Fruit fly (Drosophila melanogaster) whole organism, embryonic: ENCODE results near the gene Jhbp1.

Experiments used
- Aef1 ChIP-seq: fragments of 200-800 bp; sonication (Bioruptor generic); IDR thresholded peaks from 3 replicates; pipeline ENCODE4 v1.3.6; 2022; ENCODE audit warnings: missing biosample characterization, missing genetic modification characterization
- CG10959 ChIP-seq: fragments of 200-800 bp; sonication (Bioruptor generic); IDR thresholded peaks from 2 replicates; pipeline ENCODE4 v1.3.6; 2022; ENCODE audit warnings: missing biosample characterization, missing genetic modification characterization
- CG11456 ChIP-seq: fragments of 200-800 bp; sonication (Bioruptor generic); IDR thresholded peaks from 3 replicates; pipeline ENCODE4 v1.3.6; 2022; ENCODE audit warnings: missing biosample characterization, missing genetic modification characterization
- CG11696 ChIP-seq: fragments of 200-800 bp; sonication (Bioruptor generic); IDR thresholded peaks from 2 replicates; pipeline ENCODE4 v1.3.6; 2022; ENCODE audit warnings: missing biosample characterization, missing genetic modification characterization
- CG12236 ChIP-seq: fragments of 200-800 bp; sonication (Bioruptor generic); optimal IDR thresholded peaks from 2 replicates; lab custom pipeline; 2016; ENCODE audit warnings: missing biosample characterization, missing genetic modification characterization
- CG13123 ChIP-seq: fragments of 200-800 bp; sonication (Bioruptor generic); optimal IDR thresholded peaks from 2 replicates; lab custom pipeline; 2016; ENCODE audit warnings: missing biosample characterization, missing genetic modification characterization
- CG13296 ChIP-seq: fragments of 200-800 bp; sonication (Bioruptor generic); optimal IDR thresholded peaks from 3 replicates; lab custom pipeline; 2018; ENCODE audit warnings: missing biosample characterization, mild to moderate bottlenecking, missing genetic modification characterization
- CG14014 ChIP-seq: fragments of 200-800 bp; sonication (Bioruptor generic); IDR thresholded peaks from 2 replicates; pipeline ENCODE4 v1.3.6; 2022; ENCODE audit warnings: missing biosample characterization, missing genetic modification characterization
- CG16863 ChIP-seq: fragments of 200-800 bp; sonication (Bioruptor generic); optimal IDR thresholded peaks from 3 replicates; lab custom pipeline; 2016; ENCODE audit warnings: missing biosample characterization, missing genetic modification characterization
- CG18262 ChIP-seq: fragments of 200-800 bp; optimal IDR thresholded peaks from 3 replicates; lab custom pipeline; 2019; ENCODE audit warnings: missing biosample characterization, mild to moderate bottlenecking, missing genetic modification characterization, moderate library complexity
- CG1832 ChIP-seq: fragments of 200-800 bp; sonication (Bioruptor generic); optimal IDR thresholded peaks from 2 replicates; lab custom pipeline; 2017; ENCODE audit warnings: missing biosample characterization, mild to moderate bottlenecking, missing genetic modification characterization, inconsistent platforms
- CG2129 ChIP-seq: fragments of 200-800 bp; sonication (Bioruptor generic); IDR thresholded peaks from 2 replicates; pipeline ENCODE4 v1.3.6; 2022; ENCODE audit warnings: missing biosample characterization, missing genetic modification characterization; ENCODE audit not compliant: partially characterized antibody
- CG2712 ChIP-seq: fragments of 200-800 bp; optimal IDR thresholded peaks from 3 replicates; lab custom pipeline; 2019; ENCODE audit warnings: missing biosample characterization, mild to moderate bottlenecking, missing genetic modification characterization, moderate library complexity
- CG32767 ChIP-seq: fragments of 200-800 bp; sonication (Bioruptor generic); IDR thresholded peaks from 2 replicates; pipeline ENCODE4 v1.3.6; 2022; ENCODE audit warnings: missing biosample characterization, missing genetic modification characterization
- CG3726 ChIP-seq: fragments of 200-800 bp; sonication (Bioruptor generic); IDR thresholded peaks from 3 replicates; pipeline ENCODE4, ENCODE4 v1.3.6; 2022; ENCODE audit warnings: missing biosample characterization, missing genetic modification characterization
- CG4404 ChIP-seq: fragments of 200-800 bp; sonication (Bioruptor generic); IDR thresholded peaks from 2 replicates; pipeline ENCODE4 v1.3.6; 2022; ENCODE audit warnings: missing biosample characterization, missing genetic modification characterization
- CG5245 ChIP-seq: fragments of 200-800 bp; sonication (Bioruptor generic); optimal IDR thresholded peaks from 3 replicates; lab custom pipeline; 2016; ENCODE audit warnings: missing biosample characterization, missing genetic modification characterization
- CG7357 ChIP-seq: fragments of 200-800 bp; sonication (Bioruptor generic); IDR thresholded peaks from 3 replicates; pipeline ENCODE4 v1.3.6; 2022; ENCODE audit warnings: missing biosample characterization, missing genetic modification characterization
- CG7987 ChIP-seq: fragments of 200-800 bp; sonication (Bioruptor generic); optimal IDR thresholded peaks from 2 replicates; lab custom pipeline; 2018; ENCODE audit warnings: missing biosample characterization, mild to moderate bottlenecking, missing genetic modification characterization, moderate library complexity
- CG8765 ChIP-seq: fragments of 200-800 bp; sonication (Bioruptor generic); IDR thresholded peaks from 2 replicates; pipeline ENCODE4 v1.3.6; 2022; ENCODE audit warnings: missing biosample characterization, missing genetic modification characterization
- CG9609 ChIP-seq: fragments of 200-800 bp; sonication (Bioruptor generic); optimal IDR thresholded peaks from 3 replicates; lab custom pipeline; 2016; ENCODE audit warnings: missing biosample characterization, missing genetic modification characterization
- CkIIα-i1 ChIP-seq: fragments of 200-800 bp; sonication (Bioruptor generic); IDR thresholded peaks from 2 replicates; pipeline ENCODE4 v1.3.6; 2022; ENCODE audit warnings: missing biosample characterization, missing genetic modification characterization
- CoRest ChIP-seq: fragments of 200-800 bp; sonication (Bioruptor generic); optimal IDR thresholded peaks from 3 replicates; lab custom pipeline; 2018; ENCODE audit warnings: missing biosample characterization, mild to moderate bottlenecking, missing genetic modification characterization, moderate library complexity
- Mes4 ChIP-seq: fragments of 200-800 bp; sonication (Bioruptor generic); optimal IDR thresholded peaks from 2 replicates; lab custom pipeline; 2016; ENCODE audit warnings: missing biosample characterization, missing genetic modification characterization
- Tbp ChIP-seq: fragments of >200 bp; optimal IDR thresholded peaks from 2 replicates; lab custom pipeline; 2018; ENCODE audit warnings: missing biosample characterization, missing genetic modification characterization
- Usf ChIP-seq: fragments of 200-800 bp; sonication (Bioruptor generic); optimal IDR thresholded peaks from 2 replicates; lab custom pipeline; 2017; ENCODE audit warnings: missing genotype, missing biosample characterization, missing genetic modification characterization
- Vsx1 ChIP-seq: fragments of 200-800 bp; sonication (Bioruptor generic); optimal IDR thresholded peaks from 2 replicates; lab custom pipeline; 2017; ENCODE audit warnings: missing biosample characterization, mild to moderate bottlenecking, missing genetic modification characterization, missing genetic modification reagents
- al ChIP-seq: fragments of 200-800 bp; sonication (Bioruptor generic); IDR thresholded peaks from 2 replicates; pipeline ENCODE4 v1.3.6; 2022; ENCODE audit warnings: missing biosample characterization, missing genetic modification characterization
- amos ChIP-seq: fragments of 200-800 bp; sonication (Bioruptor generic); IDR thresholded peaks from 2 replicates; pipeline ENCODE4 v1.3.6; 2022; ENCODE audit warnings: missing biosample characterization, missing genetic modification characterization; ENCODE audit not compliant: partially characterized antibody
- ap ChIP-seq: fragments of 200-800 bp; sonication (Bioruptor generic); IDR thresholded peaks from 2 replicates; pipeline ENCODE4 v1.3.6; 2022; ENCODE audit warnings: missing biosample characterization, missing genetic modification characterization
- bbx ChIP-seq: fragments of 200-800 bp; sonication (Bioruptor generic); IDR thresholded peaks from 2 replicates; pipeline ENCODE4 v1.3.6; 2022; ENCODE audit warnings: missing biosample characterization, missing genetic modification characterization; ENCODE audit not compliant: partially characterized antibody
- bcd ChIP-seq: fragments of 200-800 bp; sonication (Bioruptor generic); optimal IDR thresholded peaks from 2 replicates; lab custom pipeline; 2017; ENCODE audit warnings: missing biosample characterization, mild to moderate bottlenecking, missing genetic modification characterization
- chinmo ChIP-seq: fragments of 200-800 bp; sonication (Bioruptor generic); IDR thresholded peaks from 4 replicates; pipeline ENCODE4 v1.3.6; 2022; ENCODE audit warnings: missing biosample characterization, missing genetic modification characterization; ENCODE audit not compliant: partially characterized antibody
- corto ChIP-seq: fragments of 200-800 bp; sonication (Bioruptor generic); optimal IDR thresholded peaks from 2 replicates; lab custom pipeline; 2016; ENCODE audit warnings: missing biosample characterization, mild to moderate bottlenecking, missing genetic modification characterization, moderate library complexity
- fd3F ChIP-seq: fragments of 200-800 bp; sonication (Bioruptor generic); optimal IDR thresholded peaks from 2 replicates; lab custom pipeline; 2018; ENCODE audit warnings: missing biosample characterization, mild to moderate bottlenecking, missing genetic modification characterization, moderate library complexity
- jumu ChIP-seq: fragments of 200-800 bp; sonication (Bioruptor generic); optimal IDR thresholded peaks from 3 replicates; lab custom pipeline; 2016; ENCODE audit warnings: missing biosample characterization, missing genetic modification characterization
- luna ChIP-seq: fragments of 200-800 bp; sonication (Bioruptor generic); optimal IDR thresholded peaks from 2 replicates; lab custom pipeline; 2016; ENCODE audit warnings: missing biosample characterization, missing genetic modification characterization
- mam ChIP-seq: fragments of 200-800 bp; sonication (Bioruptor generic); optimal IDR thresholded peaks from 3 replicates; lab custom pipeline; 2016; ENCODE audit warnings: missing biosample characterization, missing genetic modification characterization
- pb ChIP-seq: fragments of 200-800 bp; sonication (Bioruptor generic); optimal IDR thresholded peaks from 3 replicates; lab custom pipeline; 2016; ENCODE audit warnings: missing biosample characterization, missing genetic modification characterization
- row ChIP-seq: fragments of 200-800 bp; sonication (Bioruptor generic); IDR thresholded peaks from 3 replicates; pipeline ENCODE4 v1.3.6; 2022; ENCODE audit warnings: missing biosample characterization, missing genetic modification characterization
- salm ChIP-seq: fragments of 200-800 bp; sonication (Bioruptor generic); optimal IDR thresholded peaks from 2 replicates; lab custom pipeline; 2018; ENCODE audit warnings: missing biosample characterization, mild to moderate bottlenecking, missing genetic modification characterization
- sisA ChIP-seq: fragments of 200-800 bp; sonication (Bioruptor generic); IDR thresholded peaks from 2 replicates; pipeline ENCODE4 v1.3.6; 2022; ENCODE audit warnings: missing biosample characterization, missing genetic modification characterization
- sna ChIP-seq: fragments of 200-800 bp; sonication (Bioruptor generic); IDR thresholded peaks from 2 replicates; pipeline ENCODE4 v1.3.6; 2022; ENCODE audit warnings: missing biosample characterization, missing genetic modification characterization; ENCODE audit not compliant: partially characterized antibody
- ssp ChIP-seq: fragments of 200-800 bp; sonication (Bioruptor generic); IDR thresholded peaks from 2 replicates; pipeline ENCODE4 v1.3.6; 2022; ENCODE audit warnings: missing biosample characterization, missing genetic modification characterization
- trem ChIP-seq: fragments of 200-800 bp; optimal IDR thresholded peaks from 3 replicates; lab custom pipeline; 2019; ENCODE audit warnings: missing biosample characterization, mild to moderate bottlenecking, missing genetic modification characterization, moderate library complexity
- trh ChIP-seq: fragments of 200-800 bp; sonication (Bioruptor generic); optimal IDR thresholded peaks from 2 replicates; lab custom pipeline; 2016; ENCODE audit warnings: missing biosample characterization, missing genetic modification characterization
- ttk ChIP-seq: fragments of 200-800 bp; sonication (Bioruptor generic); IDR thresholded peaks from 2 replicates; pipeline ENCODE4 v2.1.2; 2022; ENCODE audit warnings: missing biosample characterization, missing genetic modification characterization
- unpg ChIP-seq: fragments of 200-800 bp; sonication (Bioruptor generic); optimal IDR thresholded peaks from 3 replicates; lab custom pipeline; 2018; ENCODE audit warnings: missing biosample characterization, mild to moderate bottlenecking, missing genetic modification characterization, moderate library complexity
- vfl ChIP-seq: fragments of 200-800 bp; sonication (Bioruptor generic); optimal IDR thresholded peaks from 2 replicates; lab custom pipeline; 2016; ENCODE audit warnings: missing biosample characterization, missing genetic modification characterization
- vnd ChIP-seq: fragments of 200-800 bp; sonication (Bioruptor generic); IDR thresholded peaks from 3 replicates; pipeline ENCODE4 v1.3.6; 2022; ENCODE audit warnings: missing biosample characterization, missing genetic modification characterization; ENCODE audit not compliant: partially characterized antibody
- z ChIP-seq: fragments of 200-800 bp; sonication (Bioruptor generic); IDR thresholded peaks from 3 replicates; pipeline ENCODE4 v1.3.6; 2022; ENCODE audit warnings: missing biosample characterization, missing genetic modification characterization

The Jhbp1 gene

DNA sequence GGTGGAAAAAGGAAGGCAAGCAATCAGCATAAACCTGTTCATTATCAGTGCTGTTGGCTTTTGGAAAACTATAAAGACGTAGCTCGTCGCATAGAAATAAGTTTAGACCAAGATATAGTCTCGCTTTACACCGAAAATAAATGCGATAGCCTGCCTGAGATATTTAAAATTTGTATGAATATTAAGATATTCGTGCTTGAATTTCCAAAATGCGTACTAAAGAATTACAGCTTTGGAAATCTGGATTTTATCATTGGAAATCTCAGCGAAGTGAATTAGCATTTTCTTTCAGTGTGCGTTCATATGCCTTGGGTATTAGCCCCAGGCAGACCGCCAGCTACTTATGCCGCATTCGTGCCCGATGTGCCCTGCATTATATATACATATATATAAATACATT lies 44.9 kb downstream of the Jhbp1 start (continued):
- no peak for TF ChIP-seq vnd
- peak; percentile 89 for TF ChIP-seq Aef1 (GFP tag; lab: Robert Waterston, UW)
- peak; percentile 88 for TF ChIP-seq sisA (GFP tag; lab: Robert Waterston, UW)
- TF ChIP-seq CG13296 (GFP tag; lab: Kevin White, UChicago): peak; percentile 88
- TF ChIP-seq amos (GFP tag; lab: Robert Waterston, UW): no peak
- TF ChIP-seq unpg (GFP tag; lab: Kevin White, UChicago): peak; percentile 94
- peak; percentile 72 for TF ChIP-seq Usf
- peak; percentile 77 for TF ChIP-seq CG11696 (GFP tag; lab: Robert Waterston, UW)
- TF ChIP-seq ssp (GFP tag; lab: Robert Waterston, UW): peak; percentile 80
- peak; percentile 86 for TF ChIP-seq fd3F
- peak; percentile 81 for TF ChIP-seq CG7357 (GFP tag; lab: Robert Waterston, UW)
- TF ChIP-seq CG18262 (tag; lab: Kevin White, UChicago): peak; percentile 93
- TF ChIP-seq bcd: peak; percentile 92
- TF ChIP-seq CG32767 (GFP tag; lab: Robert Waterston, UW): peak; percentile 84; the same call in 1 of the 2 replicates
- no peak for TF ChIP-seq CkIIα-i1 (GFP tag; lab: Robert Waterston, UW)
- TF ChIP-seq ttk (GFP tag; lab: Robert Waterston, UW): peak; percentile 91
- TF ChIP-seq CG5245: peak; percentile 92
- TF ChIP-seq Vsx1: peak; percentile 90
- peak; percentile 94 for TF ChIP-seq CG2712 (tag; lab: Kevin White, UChicago)
- peak; percentile 87 for TF ChIP-seq CG3726
- peak; percentile 57; the same call in 1 of the 2 replicates for TF ChIP-seq CG8765 (GFP tag; lab: Robert Waterston, UW)
- TF ChIP-seq CG12236: peak; percentile 85
- peak; percentile 81 for TF ChIP-seq trh (GFP tag; lab: Kevin White, UChicago)
- peak; percentile 61 for TF ChIP-seq al (GFP tag; lab: Robert Waterston, UW)
- peak; percentile 86 for TF ChIP-seq ap
- TF ChIP-seq mam (GFP tag; lab: Kevin White, UChicago): peak; percentile 82
- TF ChIP-seq z (GFP tag; lab: Robert Waterston, UW): peak; percentile 66; the same call in 2 of the 3 replicates
- TF ChIP-seq CG2129 (GFP tag; lab: Robert Waterston, UW): no peak
- peak; percentile 85 for TF ChIP-seq salm (tag; lab: Kevin White, UChicago)
- TF ChIP-seq luna (GFP tag; lab: Kevin White, UChicago): peak; percentile 55
- peak; percentile 80 for TF ChIP-seq CG11456 (GFP tag; lab: Robert Waterston, UW)
- TF ChIP-seq sna (GFP tag; lab: Robert Waterston, UW): no peak
- TF ChIP-seq vfl: peak; percentile 61
- no peak; the same call in 1 of the 2 replicates for TF ChIP-seq CG10959 (GFP tag; lab: Robert Waterston, UW)
- peak; percentile 85 for TF ChIP-seq CG13123 (GFP tag; lab: Kevin White, UChicago)
- TF ChIP-seq CG9609 (GFP tag; lab: Kevin White, UChicago): peak; percentile 81
- peak; percentile 76 for TF ChIP-seq trem (tag; lab: Kevin White, UChicago)
- TF ChIP-seq CG14014 (GFP tag; lab: Robert Waterston, UW): peak; percentile 85
- peak; percentile 90 for TF ChIP-seq CG16863 (GFP tag; lab: Kevin White, UChicago)
- TF ChIP-seq chinmo (GFP tag; lab: Robert Waterston, UW): 0 out of 4 replicates have a peak, but pooled peaks have one; percentile 30
- no peak for TF ChIP-seq CG1832 (GFP tag; lab: Kevin White, UChicago)
- peak; percentile 86 for TF ChIP-seq jumu (GFP tag; lab: Kevin White, UChicago)
- TF ChIP-seq pb (GFP tag; lab: Kevin White, UChicago): peak; percentile 87
- peak; percentile 90 for TF ChIP-seq row (GFP tag; lab: Robert Waterston, UW)
- TF ChIP-seq Mes4 (GFP tag; lab: Kevin White, UChicago): peak; percentile 84
- TF ChIP-seq Tbp (GFP tag; lab: Kevin White, UChicago): no peak
- peak; percentile 93 for TF ChIP-seq CoRest (tag; lab: Kevin White, UChicago)
- TF ChIP-seq corto (GFP tag; lab: Kevin White, UChicago): no peak
- no peak for TF ChIP-seq bbx (GFP tag; lab: Robert Waterston, UW)
- peak; percentile 61 for TF ChIP-seq CG7987 (GFP tag; lab: Kevin White, UChicago)
- TF ChIP-seq CG4404 (GFP tag; lab: Robert Waterston, UW): peak; percentile 60
